Worm (Caenorhabditis elegans): ENCODE data around the gene sdhb-1.

The sdhb-1 gene

ce11 chrII:9306835-9307234 is 45.7 kb downstream of the sdhb-1 start:
- TF ChIP-seq lin-13 (GFP tag; optimal IDR thresholded peaks at IDR 0.05) (no peak), mdl-1 (tag; optimal IDR thresholded peaks at IDR 0.05) (no peak), rnt-1 (tag; optimal IDR thresholded peaks at IDR 0.05) (peak; percentile 70), fkh-4 (tag; optimal IDR thresholded peaks at IDR 0.05; ENCODE audit: borderline replicate concordance) (peak; percentile 9), F16B12.6 (tag; optimal IDR thresholded peaks at IDR 0.05) (no peak), nhr-71 (tag; optimal IDR thresholded peaks at IDR 0.05) (peak; percentile 47), lin-39 (tag; optimal IDR thresholded peaks at IDR 0.05) (peak; percentile 60), efl-1 (optimal IDR thresholded peaks at IDR 0.05) (no peak), efl-1 (GFP tag; optimal IDR thresholded peaks at IDR 0.05 in 1 of 2) (peak in 1 of 2 experiments; percentile 20), lsy-2 (tag; optimal IDR thresholded peaks at IDR 0.05) (peak in 1 of 2 experiments; percentile 27), lin-35 (GFP tag; optimal IDR thresholded peaks at IDR 0.05) (no peak), dsc-1 (tag; optimal IDR thresholded peaks at IDR 0.05) (peak; percentile 66), unc-130 (tag; optimal IDR thresholded peaks at IDR 0.05) (peak; percentile 42), swsn-7 (tag; optimal IDR thresholded peaks at IDR 0.05) (no peak), blmp-1 (tag; optimal IDR thresholded peaks at IDR 0.05) (no peak), lin-14 (GFP tag; optimal IDR thresholded peaks at IDR 0.05) (peak; percentile 78)

ce11 chrII:9305575-9305974 is 47.0 kb downstream of the sdhb-1 start:
- no peak for TF ChIP-seq ama-1 (optimal IDR thresholded peaks at IDR 0.05)
- TF ChIP-seq hpl-2 (GFP tag; optimal IDR thresholded peaks at IDR 0.05), result no peak
- TF ChIP-seq ceh-82 (tag; optimal IDR thresholded peaks at IDR 0.05), result no peak
- TF ChIP-seq lin-13 (GFP tag; optimal IDR thresholded peaks at IDR 0.05), result no peak
- TF ChIP-seq hlh-17 (GFP tag; optimal IDR thresholded peaks at IDR 0.05; ENCODE audit: borderline replicate concordance), result no peak
- no peak for TF ChIP-seq rnt-1 (tag; optimal IDR thresholded peaks at IDR 0.05)
- peak; percentile 61 for TF ChIP-seq lin-14 (GFP tag; optimal IDR thresholded peaks at IDR 0.05)
- TF ChIP-seq unc-30 (tag; optimal IDR thresholded peaks at IDR 0.05), result no peak
- no peak for TF ChIP-seq tlp-1 (tag; optimal IDR thresholded peaks at IDR 0.05)
- no peak for TF ChIP-seq zag-1 (tag; optimal IDR thresholded peaks at IDR 0.05)
- TF ChIP-seq alr-1 (tag; optimal IDR thresholded peaks at IDR 0.05; ENCODE audit: borderline replicate concordance), result no peak
- TF ChIP-seq snpc-4 (tag; optimal IDR thresholded peaks at IDR 0.05), result peak; percentile 5
- no peak for TF ChIP-seq efl-1 (optimal IDR thresholded peaks at IDR 0.05)
- TF ChIP-seq efl-1 (GFP tag; optimal IDR thresholded peaks at IDR 0.05 in 1 of 2), result peak in 1 of 2 experiments; percentile 84
- no peak for TF ChIP-seq nhr-20 (tag; optimal IDR thresholded peaks at IDR 0.05)
- no peak for TF ChIP-seq unc-86 (tag; optimal IDR thresholded peaks at IDR 0.05)
- TF ChIP-seq tbx-2 (tag; optimal IDR thresholded peaks at IDR 0.05), result no peak

- TF ChIP-seq unc-130 (tag; optimal IDR thresholded peaks at IDR 0.05) (no peak), pag-3 (tag; optimal IDR thresholded peaks at IDR 0.05; ENCODE audit: borderline replicate concordance, insufficient read depth) (no peak), nhr-11 (tag; optimal IDR thresholded peaks at IDR 0.05) (no peak), aha-1 (tag; optimal IDR thresholded peaks at IDR 0.05) (no peak), rnt-1 (tag; optimal IDR thresholded peaks at IDR 0.05) (no peak), mep-1 (tag; optimal IDR thresholded peaks at IDR 0.05) (no peak), snpc-4 (tag; optimal IDR thresholded peaks at IDR 0.05) (no peak), efl-1 (optimal IDR thresholded peaks at IDR 0.05) (no peak), efl-1 (GFP tag; optimal IDR thresholded peaks at IDR 0.05 in 1 of 2) (no peak), hlh-4 (tag; optimal IDR thresholded peaks at IDR 0.05) (no peak), ztf-4 (tag; optimal IDR thresholded peaks at IDR 0.05) (no peak), nhr-84 (tag; optimal IDR thresholded peaks at IDR 0.05) (no peak)
Observed at ce11 chrII:9304849-9305248, 47.7 kb downstream of the sdhb-1 start.

- TF ChIP-seq nhr-76 (tag; optimal IDR thresholded peaks at IDR 0.05), result no peak
- TF ChIP-seq ets-5 (GFP tag; IDR thresholded peaks at IDR 0.05), result no peak
- TF ChIP-seq nhr-20 (tag; optimal IDR thresholded peaks at IDR 0.05), result no peak
- no peak for TF ChIP-seq Y116A8C.19 (tag; optimal IDR thresholded peaks at IDR 0.05; ENCODE audit: borderline replicate concordance)
- TF ChIP-seq ztf-11 (tag; optimal IDR thresholded peaks at IDR 0.05), result no peak
- TF ChIP-seq nhr-71 (tag; optimal IDR thresholded peaks at IDR 0.05), result no peak
- peak in 1 of 3 experiments; percentile 15 for TF ChIP-seq ceh-82 (tag; optimal IDR thresholded peaks at IDR 0.05)
- TF ChIP-seq lin-14 (GFP tag; optimal IDR thresholded peaks at IDR 0.05), result peak; percentile 24
- TF ChIP-seq nhr-90 (tag; optimal IDR thresholded peaks at IDR 0.05; ENCODE audit: poor library complexity), result no peak
- no peak for TF ChIP-seq lin-35 (GFP tag; optimal IDR thresholded peaks at IDR 0.05)
- TF ChIP-seq skn-1 (tag; optimal IDR thresholded peaks at IDR 0.05), result peak; percentile 1
- no peak for TF ChIP-seq mab-9 (GFP tag; IDR thresholded peaks at IDR 0.05)
- no peak for TF ChIP-seq C04F5.9 (tag; optimal IDR thresholded peaks at IDR 0.05)
- no peak for TF ChIP-seq alr-1 (tag; optimal IDR thresholded peaks at IDR 0.05; ENCODE audit: borderline replicate concordance)
Observed at ce11 chrII:9303545-9303944, 49.0 kb downstream of the sdhb-1 start.
